Fruit fly (Drosophila melanogaster): ENCODE data around the gene CG34450.

DNA sequence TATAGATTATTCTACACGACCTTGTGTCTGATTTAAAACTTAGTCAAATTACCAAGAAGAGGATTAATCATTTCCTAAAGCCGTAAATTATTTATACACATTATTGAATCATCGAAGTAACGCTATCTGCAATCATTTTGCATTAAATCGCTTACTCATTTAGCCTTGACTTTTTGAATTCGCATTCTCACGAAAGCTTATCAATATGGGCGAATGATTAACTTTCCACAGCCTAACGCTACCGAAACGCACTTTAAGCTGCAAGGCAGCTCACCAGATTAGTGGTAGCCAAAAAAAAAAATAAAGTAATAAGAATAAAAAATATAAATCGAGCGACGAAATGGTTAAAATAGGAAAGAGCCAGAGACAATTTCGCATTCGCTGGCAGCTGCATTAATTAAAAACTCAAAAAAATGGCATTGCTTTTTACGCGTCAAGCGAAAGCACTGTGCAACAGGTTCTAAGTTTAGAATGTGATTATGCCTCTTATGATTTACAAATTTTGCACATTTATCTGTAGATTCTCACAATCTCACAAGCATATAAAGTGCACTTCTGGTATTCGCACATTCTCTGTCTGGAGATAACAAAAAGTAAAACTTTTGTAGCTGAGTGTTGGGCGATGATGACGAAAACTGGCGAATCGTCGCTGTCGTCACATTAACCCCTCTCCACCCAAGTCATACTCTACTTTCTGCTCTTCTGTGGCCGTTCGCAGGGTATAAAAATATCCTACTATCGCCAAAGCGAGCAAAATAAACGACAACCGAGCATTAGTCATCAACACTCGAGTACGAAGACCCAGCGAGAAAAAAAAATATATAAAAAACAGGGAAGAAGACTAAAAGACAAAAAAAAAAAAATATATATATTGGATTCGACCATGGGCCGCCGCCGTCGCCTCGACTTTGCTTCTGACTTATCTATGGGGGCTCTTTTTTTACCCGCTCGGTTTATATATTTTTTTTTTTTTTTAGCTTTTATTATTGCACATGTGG is 13.5 kb upstream of the CG34450 start:
- TF ChIP-seq CG5204 (GFP tag; optimal IDR thresholded peaks at IDR 0.05): peak; percentile 18
- peak; percentile 60 for TF ChIP-seq tj (GFP tag; optimal IDR thresholded peaks at IDR 0.05)
- TF ChIP-seq CG7101 (tag; optimal IDR thresholded peaks at IDR 0.05): peak; percentile 91
- no peak for TF ChIP-seq toe (GFP tag; optimal IDR thresholded peaks at IDR 0.05)
- TF ChIP-seq CG33017 (tag; optimal IDR thresholded peaks at IDR 0.05): peak; percentile 79
- no peak for TF ChIP-seq cnc (optimal IDR thresholded peaks at IDR 0.05)
- peak; percentile 47 for TF ChIP-seq Clk (GFP tag; optimal IDR thresholded peaks at IDR 0.05)
- TF ChIP-seq CG7045 (GFP tag; optimal IDR thresholded peaks at IDR 0.05): peak; percentile 76
- peak; percentile 84 for TF ChIP-seq CG14711 (tag; optimal IDR thresholded peaks at IDR 0.05)
- peak; percentile 53 for TF ChIP-seq CG11617 (GFP tag; optimal IDR thresholded peaks at IDR 0.05)
- peak; percentile 71 for TF ChIP-seq Hr96 (GFP tag; optimal IDR thresholded peaks at IDR 0.05)
- TF ChIP-seq cic (GFP tag; optimal IDR thresholded peaks at IDR 0.05): no peak

Measured in whole organism, adult.